Fruit fly (Drosophila melanogaster) whole organism, embryonic: ENCODE measurements around the gene CG14696.

Source experiments
- Awh ChIP-seq: fragments of 200-800 bp; sonication (Bioruptor generic); IDR thresholded peaks from 2 replicates; pipeline ENCODE4, ENCODE4 v1.3.6; 2022; ENCODE audit warnings: missing biosample characterization, missing genetic modification characterization
- CG13287 ChIP-seq: fragments of 200-800 bp; sonication (Bioruptor generic); IDR thresholded peaks from 2 replicates; pipeline ENCODE4 v1.3.6; 2022; ENCODE audit warnings: missing biosample characterization, missing genetic modification characterization; ENCODE audit not compliant: partially characterized antibody
- CG1603 ChIP-seq: fragments of 200-800 bp; sonication (Bioruptor generic); optimal IDR thresholded peaks from 2 replicates; lab custom pipeline; 2019; ENCODE audit warnings: missing biosample characterization, mild to moderate bottlenecking, missing genetic modification characterization, moderate library complexity
- CG16813 ChIP-seq: fragments of 200-800 bp; sonication (Bioruptor generic); IDR thresholded peaks from 3 replicates; pipeline ENCODE4 v1.3.6; 2022; ENCODE audit warnings: missing biosample characterization, missing genetic modification characterization; ENCODE audit not compliant: partially characterized antibody
- CG17385 ChIP-seq: fragments of 200-800 bp; sonication (Bioruptor generic); optimal IDR thresholded peaks from 3 replicates; lab custom pipeline; 2018; ENCODE audit warnings: missing biosample characterization, mild to moderate bottlenecking, missing genetic modification characterization
- CG17912 ChIP-seq: fragments of 200-800 bp; sonication (Bioruptor generic); optimal IDR thresholded peaks from 2 replicates; lab custom pipeline; 2018; ENCODE audit warnings: missing biosample characterization, mild to moderate bottlenecking, missing genetic modification characterization
- CG18262 ChIP-seq: fragments of 200-800 bp; optimal IDR thresholded peaks from 3 replicates; lab custom pipeline; 2019; ENCODE audit warnings: missing biosample characterization, mild to moderate bottlenecking, missing genetic modification characterization, moderate library complexity
- CG2116 ChIP-seq: fragments of 200-800 bp; sonication (Bioruptor generic); optimal IDR thresholded peaks from 3 replicates; lab custom pipeline; 2018; ENCODE audit warnings: missing biosample characterization, mild to moderate bottlenecking, missing genetic modification characterization
- CG3163 ChIP-seq: fragments of 200-800 bp; sonication (Bioruptor generic); optimal IDR thresholded peaks from 3 replicates; lab custom pipeline; 2016; ENCODE audit warnings: missing biosample characterization, missing genetic modification characterization
- CG6654 ChIP-seq: fragments of 200-800 bp; sonication (Bioruptor generic); optimal IDR thresholded peaks from 2 replicates; lab custom pipeline; 2017; ENCODE audit warnings: missing biosample characterization, mild to moderate bottlenecking, missing genetic modification characterization
- CG6765 ChIP-seq: fragments of 200-800 bp; sonication (Bioruptor generic); optimal IDR thresholded peaks from 3 replicates; lab custom pipeline; 2017; ENCODE audit warnings: missing biosample characterization, mild to moderate bottlenecking, missing genetic modification characterization
- CG6791 ChIP-seq: fragments of 200-800 bp; sonication (Bioruptor generic); IDR thresholded peaks from 3 replicates; pipeline ENCODE4 v1.3.6; 2022; ENCODE audit warnings: missing biosample characterization, missing genetic modification characterization; ENCODE audit not compliant: partially characterized antibody
- CG6854 ChIP-seq: fragments of 200-800 bp; sonication (Bioruptor generic); optimal IDR thresholded peaks from 3 replicates; lab custom pipeline; 2017; ENCODE audit warnings: missing biosample characterization, mild to moderate bottlenecking, missing genetic modification characterization
- CG7271 ChIP-seq: fragments of 200-800 bp; sonication (Bioruptor generic); optimal IDR thresholded peaks from 2 replicates; lab custom pipeline; 2018; ENCODE audit warnings: missing biosample characterization, mild to moderate bottlenecking, missing genetic modification characterization, moderate library complexity
- CG7928 ChIP-seq: fragments of 200-800 bp; sonication (Bioruptor generic); optimal IDR thresholded peaks from 2 replicates; lab custom pipeline; 2017; ENCODE audit warnings: missing biosample characterization, mild to moderate bottlenecking, missing genetic modification characterization
- CG7987 ChIP-seq: fragments of 200-800 bp; sonication (Bioruptor generic); optimal IDR thresholded peaks from 2 replicates; lab custom pipeline; 2018; ENCODE audit warnings: missing biosample characterization, mild to moderate bottlenecking, missing genetic modification characterization, moderate library complexity
- CG8944 ChIP-seq: fragments of 200-800 bp; sonication (Bioruptor generic); optimal IDR thresholded peaks from 3 replicates; lab custom pipeline; 2016; ENCODE audit warnings: missing biosample characterization, missing genetic modification characterization
- CG9797 ChIP-seq: fragments of 200-800 bp; sonication (Bioruptor generic); optimal IDR thresholded peaks from 3 replicates; lab custom pipeline; 2018; ENCODE audit warnings: missing biosample characterization, mild to moderate bottlenecking, missing genetic modification characterization
- Chrac-16 ChIP-seq: fragments of 200-800 bp; sonication (Bioruptor generic); optimal IDR thresholded peaks from 3 replicates; lab custom pipeline; 2016; ENCODE audit warnings: missing biosample characterization, missing genetic modification characterization
- Deaf1 ChIP-seq: fragments of 200-800 bp; optimal IDR thresholded peaks from 3 replicates; lab custom pipeline; 2019; ENCODE audit warnings: missing biosample characterization, mild to moderate bottlenecking, missing genetic modification characterization, moderate library complexity
- Dref ChIP-seq: fragments of 200-800 bp; sonication (Bioruptor generic); IDR thresholded peaks from 2 replicates; pipeline ENCODE4 v1.3.6; 2022; ENCODE audit warnings: missing biosample characterization, missing genetic modification characterization
- E2f1 ChIP-seq: fragments of 200-800 bp; sonication (Bioruptor generic); IDR thresholded peaks from 2 replicates; pipeline ENCODE4 v1.3.6; 2022; ENCODE audit warnings: missing biosample characterization, missing genetic modification characterization
- Elba2 ChIP-seq: fragments of 200-800 bp; sonication (Bioruptor generic); optimal IDR thresholded peaks from 3 replicates; lab custom pipeline; 2016; ENCODE audit warnings: missing biosample characterization, missing genetic modification characterization
- HLHmδ ChIP-seq: fragments of 200-800 bp; sonication (Bioruptor generic); optimal IDR thresholded peaks from 2 replicates; lab custom pipeline; 2018; ENCODE audit warnings: missing biosample characterization, mild to moderate bottlenecking, missing genetic modification characterization, moderate library complexity
- Med ChIP-seq: fragments of 200-800 bp; sonication (Bioruptor generic); peaks from one replicate; lab custom pipeline; 2016; ENCODE audit warnings: missing biosample characterization, missing genetic modification characterization, mild to moderate bottlenecking, inconsistent platforms, moderate library complexity
- Mes4 ChIP-seq: fragments of 200-800 bp; sonication (Bioruptor generic); optimal IDR thresholded peaks from 2 replicates; lab custom pipeline; 2016; ENCODE audit warnings: missing biosample characterization, missing genetic modification characterization
- Myb ChIP-seq: fragments of 200-800 bp; sonication (Bioruptor generic); optimal IDR thresholded peaks from 2 replicates; lab custom pipeline; 2016; ENCODE audit warnings: missing biosample characterization, missing genetic modification characterization
- NC2β ChIP-seq: fragments of 200-800 bp; sonication (Bioruptor generic); optimal IDR thresholded peaks from 2 replicates; lab custom pipeline; 2016; ENCODE audit warnings: missing biosample characterization, missing genetic modification characterization
- Nf-YA ChIP-seq: fragments of 200-800 bp; sonication (Bioruptor generic); IDR thresholded peaks from 2 replicates; pipeline ENCODE4 v1.3.6; 2022; ENCODE audit warnings: missing biosample characterization, missing genetic modification characterization
- Nf-YB ChIP-seq: fragments of 200-800 bp; sonication (Bioruptor generic); optimal IDR thresholded peaks from 3 replicates; lab custom pipeline; 2019; ENCODE audit warnings: missing biosample characterization, mild to moderate bottlenecking, missing genetic modification characterization, moderate library complexity
- Ptx1 ChIP-seq: fragments of 200-800 bp; sonication (Bioruptor generic); IDR thresholded peaks from 2 replicates; pipeline ENCODE4 v1.3.6; 2022; ENCODE audit warnings: missing biosample characterization, missing genetic modification characterization
- btn ChIP-seq: fragments of 200-800 bp; sonication (Bioruptor generic); optimal IDR thresholded peaks from 2 replicates; lab custom pipeline; 2016; ENCODE audit warnings: missing biosample characterization, missing genetic modification characterization
- chinmo ChIP-seq: fragments of 200-800 bp; sonication (Bioruptor generic); IDR thresholded peaks from 4 replicates; pipeline ENCODE4 v1.3.6; 2022; ENCODE audit warnings: missing biosample characterization, missing genetic modification characterization; ENCODE audit not compliant: partially characterized antibody
- chn ChIP-seq: fragments of 200-800 bp; sonication (Bioruptor generic); optimal IDR thresholded peaks from 2 replicates; lab custom pipeline; 2016; ENCODE audit warnings: missing biosample characterization, missing genetic modification characterization
- dpn ChIP-seq, 2 experiments: fragments of 200-800 bp; sonication (Bioruptor generic); optimal IDR thresholded peaks; 3 replicates each; lab custom pipeline; 2016; ENCODE audit warnings: missing biosample characterization in 2 of 2, missing genetic modification characterization in 2 of 2
- en ChIP-seq: fragments of 200-800 bp; sonication (Bioruptor generic); optimal IDR thresholded peaks from 2 replicates; lab custom pipeline; 2016; ENCODE audit warnings: missing biosample characterization, missing genetic modification characterization
- gfzf ChIP-seq: fragments of 200-800 bp; sonication (Bioruptor generic); optimal IDR thresholded peaks from 2 replicates; lab custom pipeline; 2016; ENCODE audit warnings: missing biosample characterization, mild to moderate bottlenecking, missing genetic modification characterization, moderate library complexity
- gsb-n ChIP-seq: fragments of 200-800 bp; sonication (Bioruptor generic); optimal IDR thresholded peaks from 3 replicates; lab custom pipeline; 2018; ENCODE audit warnings: missing biosample characterization, mild to moderate bottlenecking, missing genetic modification characterization
- hbn ChIP-seq: fragments of 200-800 bp; sonication (Bioruptor generic); IDR thresholded peaks from 2 replicates; pipeline ENCODE4 v1.3.6; 2022; ENCODE audit warnings: missing biosample characterization, missing genetic modification characterization; ENCODE audit not compliant: partially characterized antibody
- insv ChIP-seq, 2 experiments: fragments of 200-800 bp; sonication (Bioruptor generic); optimal IDR thresholded peaks; 3 replicates each; lab custom pipeline; 2016 to 2018; ENCODE audit warnings: missing biosample characterization in 2 of 2, missing genetic modification characterization in 2 of 2
- kah ChIP-seq: fragments of 200-800 bp; sonication (Bioruptor generic); optimal IDR thresholded peaks from 2 replicates; lab custom pipeline; 2018; ENCODE audit warnings: missing biosample characterization, mild to moderate bottlenecking, missing genetic modification characterization
- pnt ChIP-seq: fragments of 200-800 bp; sonication (Bioruptor generic); optimal IDR thresholded peaks from 3 replicates; lab custom pipeline; 2016; ENCODE audit warnings: missing biosample characterization, missing genetic modification characterization
- pzg ChIP-seq: fragments of 200-800 bp; sonication (Bioruptor generic); optimal IDR thresholded peaks from 3 replicates; lab custom pipeline; 2018; ENCODE audit warnings: missing biosample characterization, mild to moderate bottlenecking, missing genetic modification characterization, moderate library complexity
- sima ChIP-seq: fragments of 200-800 bp; sonication (Bioruptor generic); optimal IDR thresholded peaks from 2 replicates; lab custom pipeline; 2016; ENCODE audit warnings: missing biosample characterization, missing genetic modification characterization
- sna ChIP-seq: fragments of 200-800 bp; sonication (Bioruptor generic); IDR thresholded peaks from 2 replicates; pipeline ENCODE4 v1.3.6; 2022; ENCODE audit warnings: missing biosample characterization, missing genetic modification characterization; ENCODE audit not compliant: partially characterized antibody
- ssp ChIP-seq: fragments of 200-800 bp; sonication (Bioruptor generic); IDR thresholded peaks from 2 replicates; pipeline ENCODE4 v1.3.6; 2022; ENCODE audit warnings: missing biosample characterization, missing genetic modification characterization
- tap ChIP-seq: fragments of 200-800 bp; optimal IDR thresholded peaks from 3 replicates; lab custom pipeline; 2019; ENCODE audit warnings: missing biosample characterization, mild to moderate bottlenecking, missing genetic modification characterization, moderate library complexity
- twi ChIP-seq: fragments of 200-800 bp; optimal IDR thresholded peaks from 2 replicates; lab custom pipeline; 2019; ENCODE audit warnings: missing biosample characterization, mild to moderate bottlenecking, missing genetic modification characterization, moderate library complexity
- zen2 ChIP-seq: fragments of 200-800 bp; sonication (Bioruptor generic); IDR thresholded peaks from 3 replicates; pipeline ENCODE4 v1.3.6; 2022; ENCODE audit warnings: missing biosample characterization, missing genetic modification characterization; ENCODE audit not compliant: partially characterized antibody

Gene CG14696

dm6 chr3R:10885422-10886081 lies 751 bp upstream of the CG14696 start, which contains the start of gene Leash (continued):
- TF ChIP-seq pnt (GFP tag; lab: Kevin White, UChicago) (no peak), tap (tag; lab: Kevin White, UChicago) (no peak), Nf-YA (no peak), CG7928 (no peak), sna (GFP tag; lab: Robert Waterston, UW) (peak; percentile 51; the same call in 1 of the 2 replicates), Nf-YB (GFP tag; lab: Kevin White, UChicago) (no peak), CG18262 (tag; lab: Kevin White, UChicago) (no peak), ssp (no peak), NC2β (no peak), gsb-n (no peak), CG6854 (no peak), Chrac-16 (GFP tag; lab: Kevin White, UChicago) (no peak), CG2116 (GFP tag; lab: Kevin White, UChicago) (peak; percentile 35), en (GFP tag; lab: Kevin White, UChicago) (no peak), CG6765 (GFP tag; lab: Kevin White, UChicago) (no peak), CG7271 (tag; lab: Kevin White, UChicago) (no peak), CG17385 (no peak), CG16813 (GFP tag; lab: Robert Waterston, UW) (no peak), Dref (peak; percentile 67), zen2 (GFP tag; lab: Robert Waterston, UW) (no peak; the same call in 2 of the 3 replicates), Myb (GFP tag; lab: Kevin White, UChicago) (peak; percentile 86), Elba2 (no peak), kah (GFP tag; lab: Kevin White, UChicago) (no peak), Deaf1 (tag; lab: Kevin White, UChicago) (no peak), Med (GFP tag; lab: Kevin White, UChicago) (peak; percentile 36), CG9797 (GFP tag; lab: Kevin White, UChicago) (peak; percentile 38), Ptx1 (GFP tag; lab: Robert Waterston, UW) (no peak), CG3163 (GFP tag; lab: Kevin White, UChicago) (peak; percentile 57), pzg (GFP tag; lab: Kevin White, UChicago) (peak; percentile 46), CG13287 (peak; percentile 56), Awh (no peak), CG8944 (GFP tag; lab: Kevin White, UChicago) (no peak), sima (GFP tag; lab: Kevin White, UChicago) (no peak), twi (tag; lab: Kevin White, UChicago) (no peak), dpn (GFP tag; optimal IDR thresholded peaks at IDR 0.05; lab: Kevin White, UChicago) (no peak), CG7987 (GFP tag; lab: Kevin White, UChicago) (no peak), hbn (GFP tag; lab: Robert Waterston, UW) (peak; percentile 60; the same call in 1 of the 2 replicates), CG6654 (no peak), btn (GFP tag; lab: Kevin White, UChicago) (no peak), chinmo (GFP tag; lab: Robert Waterston, UW) (peak; percentile 69; the same call in 2 of the 4 replicates), E2f1 (GFP tag; lab: Robert Waterston, UW) (no peak), CG1603 (tag; lab: Kevin White, UChicago) (no peak), insv (GFP tag; optimal IDR thresholded peaks at IDR 0.05; lab: Kevin White, UChicago) (no peak), HLHmδ (GFP tag; lab: Kevin White, UChicago) (no peak), gfzf (peak; percentile 36), CG17912 (GFP tag; lab: Kevin White, UChicago) (no peak), Mes4 (GFP tag; lab: Kevin White, UChicago) (no peak), chn (no peak), CG6791 (peak; percentile 66; the same call in 2 of the 3 replicates)
